Worm (Caenorhabditis elegans): ENCODE results near the gene clhm-1.

The clhm-1 gene

DNA sequence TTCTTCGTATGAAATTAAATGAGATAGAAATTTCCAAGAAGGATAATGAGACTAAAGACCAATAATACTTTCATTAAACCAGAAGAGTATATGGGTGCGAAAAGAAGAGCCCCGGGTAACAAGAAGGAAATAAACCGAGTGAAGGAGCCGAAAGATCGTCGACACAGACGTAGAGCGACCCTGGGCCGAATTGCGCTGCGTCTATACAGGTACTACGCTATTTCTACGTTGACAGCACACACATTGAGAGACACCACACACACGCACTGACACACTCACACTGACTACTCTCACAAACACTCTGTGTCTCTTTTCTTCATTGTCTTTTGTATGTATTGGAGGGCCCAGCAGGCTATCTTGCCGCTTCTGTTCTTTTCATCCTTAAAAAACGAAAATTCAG, 12.0 kb downstream of the clhm-1 start (continued):
- TF ChIP-seq Y116A8C.19 (tag; optimal IDR thresholded peaks at IDR 0.05; ENCODE audit: borderline replicate concordance) (no peak), nhr-71 (tag; optimal IDR thresholded peaks at IDR 0.05) (peak; percentile 58), tlp-1 (tag; optimal IDR thresholded peaks at IDR 0.05) (no peak), lin-14 (GFP tag; optimal IDR thresholded peaks at IDR 0.05) (peak; percentile 87), egl-13 (tag; optimal IDR thresholded peaks at IDR 0.05) (no peak), grh-1 (GFP tag; IDR thresholded peaks at IDR 0.05) (no peak), skn-1 (tag; optimal IDR thresholded peaks at IDR 0.05) (no peak), ztf-11 (tag; optimal IDR thresholded peaks at IDR 0.05) (no peak), ceh-90 (tag; optimal IDR thresholded peaks at IDR 0.05) (no peak), lin-15B (tag; optimal IDR thresholded peaks at IDR 0.05) (no peak), elt-2 (tag; optimal IDR thresholded peaks at IDR 0.05) (no peak), rnt-1 (tag; optimal IDR thresholded peaks at IDR 0.05) (peak; percentile 48), dsc-1 (tag; optimal IDR thresholded peaks at IDR 0.05) (peak; percentile 39), snu-23 (GFP tag; optimal IDR thresholded peaks at IDR 0.05) (peak; percentile 62), lin-39 (tag; optimal IDR thresholded peaks at IDR 0.05) (no peak), tbx-2 (tag; optimal IDR thresholded peaks at IDR 0.05) (peak; percentile 26), lir-3 (tag; optimal IDR thresholded peaks at IDR 0.05; ENCODE audit: poor library complexity) (no peak), unc-98 (GFP tag; IDR thresholded peaks at IDR 0.05) (no peak), fkh-8 (tag; optimal IDR thresholded peaks at IDR 0.05) (peak; percentile 53), fkh-4 (tag; optimal IDR thresholded peaks at IDR 0.05; ENCODE audit: borderline replicate concordance) (no peak), vab-15 (tag; optimal IDR thresholded peaks at IDR 0.05) (no peak), lin-35 (GFP tag; optimal IDR thresholded peaks at IDR 0.05) (peak; percentile 42 to 48), nhr-47 (tag; optimal IDR thresholded peaks at IDR 0.05) (peak; percentile 23), sup-37 (GFP tag; optimal IDR thresholded peaks at IDR 0.05) (no peak), swsn-7 (tag; optimal IDR thresholded peaks at IDR 0.05) (peak; percentile 43), nhr-85 (tag) (no peak), ceh-82 (tag; optimal IDR thresholded peaks at IDR 0.05) (peak in 2 of 3 experiments; percentile 26 to 69), xbp-1 (tag; optimal IDR thresholded peaks at IDR 0.05) (peak; percentile 5)

DNA sequence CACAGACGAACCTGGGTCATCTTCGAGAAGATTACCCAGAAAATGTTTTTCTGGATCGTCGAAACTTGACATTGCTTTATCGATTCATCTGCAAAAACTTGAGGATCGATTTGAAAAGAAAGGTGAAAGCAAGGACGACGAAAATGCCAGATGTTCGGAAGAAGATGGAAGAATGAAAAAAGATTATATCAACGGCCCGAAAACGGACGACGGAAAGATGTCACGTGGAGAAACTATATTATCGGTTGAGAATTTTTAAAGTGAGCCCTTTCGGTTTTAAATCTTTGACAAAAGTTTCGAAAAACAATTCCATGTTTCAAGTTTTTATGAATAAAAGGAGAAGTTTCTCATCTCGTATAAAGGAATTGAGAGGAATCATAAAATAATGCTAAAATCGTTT, 12.6 kb downstream of the clhm-1 start, which contains the start of gene dnj-5:
Gene dnj-5 (minus strand): TSS at position 101 of the 400 bp plus-strand sequence.
- TF ChIP-seq nhr-19 (GFP tag; conservative IDR thresholded peaks at IDR 0.05) (no peak), nhr-77 (tag; optimal IDR thresholded peaks at IDR 0.05) (no peak), elt-3 (tag; optimal IDR thresholded peaks at IDR 0.05) (no peak), blmp-1 (tag; optimal IDR thresholded peaks at IDR 0.05) (peak; percentile 87), lsy-2 (tag; optimal IDR thresholded peaks at IDR 0.05) (no peak), aly-2 (tag; optimal IDR thresholded peaks at IDR 0.05) (no peak), nhr-84 (tag; optimal IDR thresholded peaks at IDR 0.05) (no peak), efl-1 (optimal IDR thresholded peaks at IDR 0.05) (no peak), efl-1 (GFP tag; optimal IDR thresholded peaks at IDR 0.05 in 1 of 2) (peak in 1 of 2 experiments; percentile 27), sptf-1 (tag; optimal IDR thresholded peaks at IDR 0.05) (no peak)

DNA sequence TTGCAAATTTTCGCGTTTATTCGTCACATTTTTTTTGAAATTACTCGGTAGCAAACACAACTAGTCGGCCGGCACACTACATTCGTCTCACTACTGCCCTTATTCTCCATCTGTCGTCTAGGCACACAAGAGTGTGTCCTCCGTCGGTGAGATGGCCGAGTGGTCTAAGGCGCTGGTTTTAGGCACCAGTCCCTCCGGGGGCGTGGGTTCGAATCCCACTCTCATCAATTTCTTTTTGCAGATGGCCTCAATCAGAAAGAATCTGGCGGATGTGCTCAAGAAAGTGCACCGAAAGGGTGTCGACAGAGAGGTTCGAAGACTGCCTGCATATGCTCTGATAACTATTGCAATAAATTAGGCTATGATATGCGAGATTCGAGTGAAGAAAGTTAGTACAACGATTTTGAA, 17.7 kb downstream of the clhm-1 start:
- TF ChIP-seq aha-1 (tag; optimal IDR thresholded peaks at IDR 0.05) (no peak), ztf-4 (tag; optimal IDR thresholded peaks at IDR 0.05) (no peak), hlh-4 (tag; optimal IDR thresholded peaks at IDR 0.05) (no peak), hlh-17 (GFP tag; optimal IDR thresholded peaks at IDR 0.05; ENCODE audit: borderline replicate concordance) (no peak), nhr-76 (tag; optimal IDR thresholded peaks at IDR 0.05) (no peak), ceh-8 (GFP tag; optimal IDR thresholded peaks at IDR 0.05) (no peak), C34B4.2 (tag; optimal IDR thresholded peaks at IDR 0.05) (no peak), mdl-1 (tag; optimal IDR thresholded peaks at IDR 0.05) (peak in 1 of 2 experiments; percentile 75), fkh-10 (GFP tag; optimal IDR thresholded peaks at IDR 0.05) (peak; percentile 44), ces-1 (GFP tag; optimal IDR thresholded peaks at IDR 0.05) (no peak), efl-1 (optimal IDR thresholded peaks at IDR 0.05) (peak; percentile 51 to 57), efl-1 (GFP tag; optimal IDR thresholded peaks at IDR 0.05 in 1 of 2) (peak; percentile 25 to 57), C04F5.9 (tag; optimal IDR thresholded peaks at IDR 0.05) (peak; percentile 6), blmp-1 (tag; optimal IDR thresholded peaks at IDR 0.05) (peak; percentile 18), nhr-71 (tag; optimal IDR thresholded peaks at IDR 0.05) (peak; percentile 79), unc-98 (GFP tag; IDR thresholded peaks at IDR 0.05) (no peak), nhr-28 (tag; optimal IDR thresholded peaks at IDR 0.05) (no peak), sox-4 (tag; optimal IDR thresholded peaks at IDR 0.05) (peak; percentile 32), egl-27 (tag; optimal IDR thresholded peaks at IDR 0.05) (peak; percentile 67 to 69), fkh-8 (tag; optimal IDR thresholded peaks at IDR 0.05) (peak; percentile 74)
